Worm (Caenorhabditis elegans): ENCODE data around the gene Y51A2B.5.

Gene Y51A2B.5

DNA sequence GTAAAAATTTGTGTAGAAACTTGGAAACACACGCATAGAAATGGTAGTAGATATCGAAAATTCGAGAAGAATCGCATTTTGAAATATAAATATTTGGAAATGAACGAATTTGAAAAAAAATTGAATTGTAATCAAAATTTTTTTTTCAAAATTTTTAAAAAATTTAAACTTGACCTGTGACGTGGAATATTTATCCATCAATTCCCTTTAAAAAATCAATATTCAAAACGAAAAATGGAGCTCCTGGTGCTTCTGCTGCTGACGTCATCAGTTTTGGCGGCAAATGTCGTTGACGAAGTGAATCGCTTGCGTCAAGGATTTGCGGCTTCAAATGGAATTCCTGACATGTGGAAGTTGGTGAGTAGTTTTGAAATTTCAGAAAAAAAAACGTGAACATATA, at the start of gene Y51A2B.5, which contains the start of gene Y51A2B.4:
Y51A2B.5 (plus strand) TSS at position 232 of the 400 bp plus-strand sequence.
Y51A2B.4 (minus strand) TSS at position 101 of the 400 bp plus-strand sequence.
- TF ChIP-seq attf-5 (GFP tag; optimal IDR thresholded peaks at IDR 0.05) (no peak), tbp1 (GFP tag; optimal IDR thresholded peaks at IDR 0.05) (no peak), ceh-91 (GFP tag; IDR thresholded peaks at IDR 0.05) (no peak), athp-1 (tag; optimal IDR thresholded peaks at IDR 0.05) (no peak), lsl-1 (GFP tag; optimal IDR thresholded peaks at IDR 0.05) (no peak), akir-1 (GFP tag; optimal IDR thresholded peaks at IDR 0.05) (no peak), rpc-1 (optimal IDR thresholded peaks at IDR 0.05) (no peak), rpc-1 (tag; optimal IDR thresholded peaks at IDR 0.05) (no peak), unc-130 (GFP tag; optimal IDR thresholded peaks at IDR 0.05) (no peak), mes-4 (tag; optimal IDR thresholded peaks at IDR 0.05) (no peak), D2030.7 (GFP tag; IDR thresholded peaks at IDR 0.05) (no peak), madf-6 (GFP tag; IDR thresholded peaks at IDR 0.05) (no peak), nfya-2 (GFP tag; IDR thresholded peaks at IDR 0.05) (no peak), ccch-3 (GFP tag; optimal IDR thresholded peaks at IDR 0.05) (no peak), F52B5.7 (tag; optimal IDR thresholded peaks at IDR 0.05) (no peak), ztf-6 (GFP tag; IDR thresholded peaks at IDR 0.05) (no peak)

- no peak for TF ChIP-seq B0261.1 (tag; optimal IDR thresholded peaks at IDR 0.05)
- no peak for TF ChIP-seq tbp1 (GFP tag; optimal IDR thresholded peaks at IDR 0.05)
- no peak for TF ChIP-seq efl-1 (GFP tag; optimal IDR thresholded peaks at IDR 0.05)
- no peak for TF ChIP-seq ztf-25 (GFP tag; IDR thresholded peaks at IDR 0.05)
- TF ChIP-seq mes-4 (tag; optimal IDR thresholded peaks at IDR 0.05): no peak
- TF ChIP-seq sdz-38 (tag; optimal IDR thresholded peaks at IDR 0.05): no peak
- TF ChIP-seq cebp-2 (GFP tag; IDR thresholded peaks at IDR 0.05): no peak
- TF ChIP-seq nhr-179 (tag; optimal IDR thresholded peaks at IDR 0.05): no peak
- no peak for TF ChIP-seq ztf-26 (tag; optimal IDR thresholded peaks at IDR 0.05)
- TF ChIP-seq Y53F4B.3 (GFP tag; IDR thresholded peaks at IDR 0.05): no peak
- no peak for TF ChIP-seq madf-3 (GFP tag; IDR thresholded peaks at IDR 0.05)
- TF ChIP-seq hmg-20 (GFP tag; IDR thresholded peaks at IDR 0.05): no peak
- TF ChIP-seq lin-40 (tag; optimal IDR thresholded peaks at IDR 0.05): no peak
- no peak for TF ChIP-seq T07F8.4 (tag; optimal IDR thresholded peaks at IDR 0.05)
- TF ChIP-seq xnd-1 (tag; optimal IDR thresholded peaks at IDR 0.05): no peak
- no peak for TF ChIP-seq lsy-27 (tag; optimal IDR thresholded peaks at IDR 0.05; ENCODE audit: borderline replicate concordance, insufficient read depth)
- TF ChIP-seq B0336.3 (GFP tag; IDR thresholded peaks at IDR 0.05): no peak
- TF ChIP-seq K12H6.12 (tag; optimal IDR thresholded peaks at IDR 0.05): no peak
- no peak for TF ChIP-seq ceh-27 (GFP tag; optimal IDR thresholded peaks at IDR 0.05)
Measured at ce11 chrV:18339807-18340206, 49.3 kb upstream of the Y51A2B.5 start, which contains the start of gene C08E8.10. C08E8.10 (minus strand) TSS chrV:18339907.

- TF ChIP-seq D2030.7 (GFP tag; IDR thresholded peaks at IDR 0.05): peak; percentile 38
- TF ChIP-seq hrde-1 (tag; optimal IDR thresholded peaks at IDR 0.05; ENCODE audit: borderline replicate concordance): no peak
- peak; percentile 33 for TF ChIP-seq rpc-1 (optimal IDR thresholded peaks at IDR 0.05)
- TF ChIP-seq rpc-1 (tag; optimal IDR thresholded peaks at IDR 0.05): peak; percentile 63
- TF ChIP-seq attf-6 (GFP tag; IDR thresholded peaks at IDR 0.05): no peak
- TF ChIP-seq lin-26 (GFP tag; IDR thresholded peaks at IDR 0.05): 0 out of 2 replicates have a peak, but pooled peaks have one; percentile 47
- TF ChIP-seq B0261.1 (tag; optimal IDR thresholded peaks at IDR 0.05): peak; percentile 31
- TF ChIP-seq tbp1 (GFP tag; optimal IDR thresholded peaks at IDR 0.05): peak; percentile 68
- TF ChIP-seq madf-3 (GFP tag; IDR thresholded peaks at IDR 0.05): 0 out of 2 replicates have a peak, but pooled peaks have one; percentile 43
- TF ChIP-seq aptf-2 (GFP tag; conservative IDR thresholded peaks at IDR 0.05): no peak
- peak; percentile 18 for TF ChIP-seq ztf-18 (tag; optimal IDR thresholded peaks at IDR 0.05)
Measured at ce11 chrV:18344194-18344593, 44.9 kb upstream of the Y51A2B.5 start.
